Fruit fly (Drosophila melanogaster) whole organism, wandering third instar larva: ENCODE results near the gene Men.

Experiments used
- Abd-B ChIP-seq: fragments of >200 bp; optimal IDR thresholded peaks from 2 replicates; lab custom pipeline; 2017; ENCODE audit warnings: missing biosample characterization, missing genetic modification characterization
- CG32264 ChIP-seq: fragments of 200-800 bp; sonication (Bioruptor generic); optimal IDR thresholded peaks from 2 replicates; lab custom pipeline; 2016; ENCODE audit warnings: missing biosample characterization, missing genetic modification characterization
- CrebA ChIP-seq: fragments of 200-800 bp; sonication (Bioruptor generic); optimal IDR thresholded peaks from 2 replicates; lab custom pipeline; 2016; ENCODE audit warnings: missing biosample characterization, mild to moderate bottlenecking, missing genetic modification characterization, borderline replicate concordance
- Dfd ChIP-seq: fragments of >200 bp; optimal IDR thresholded peaks from 2 replicates; lab custom pipeline; 2017; ENCODE audit warnings: missing biosample characterization, missing genetic modification characterization
- HLH106 ChIP-seq: fragments of 200-800 bp; optimal IDR thresholded peaks from 3 replicates; lab custom pipeline; 2019; ENCODE audit warnings: missing biosample characterization, mild to moderate bottlenecking, missing genetic modification characterization, moderate library complexity
- Hr78 ChIP-seq: fragments of >200 bp; optimal IDR thresholded peaks from 2 replicates; lab custom pipeline; 2017; ENCODE audit warnings: missing biosample characterization, missing genetic modification characterization
- N ChIP-seq: fragments of >200 bp; optimal IDR thresholded peaks from 2 replicates; lab custom pipeline; 2018; ENCODE audit warnings: missing biosample characterization, missing external identifiers, missing genetic modification characterization
- brk ChIP-seq: fragments of 200-800 bp; sonication (Bioruptor generic); optimal IDR thresholded peaks from 2 replicates; lab custom pipeline; 2016; ENCODE audit warnings: missing biosample characterization, mild to moderate bottlenecking, missing genetic modification characterization
- dl ChIP-seq, 2 experiments: fragments of 175-275, 200-275 bp in 1 of 2; fragments of 200-275 bp in 1 of 2; sonication (Bioruptor generic); optimal IDR thresholded peaks; lab custom pipeline; 2018; ENCODE audit warnings: mild to moderate bottlenecking in 2 of 2, missing biosample characterization in 2 of 2, missing genetic modification characterization in 2 of 2, moderate library complexity in 2 of 2; ENCODE audit not compliant: partially characterized antibody in 2 of 2, insufficient read depth in 1 of 2
- dsf ChIP-seq: sonication (Bioruptor generic); optimal IDR thresholded peaks from 2 replicates; lab custom pipeline; 2016; ENCODE audit warnings: missing biosample characterization, missing genetic modification characterization, borderline replicate concordance
- h ChIP-seq: fragments of 200-800 bp; sonication (Bioruptor generic); optimal IDR thresholded peaks from 3 replicates; lab custom pipeline; 2016; ENCODE audit warnings: missing biosample characterization, mild to moderate bottlenecking, missing genetic modification characterization
- psq ChIP-seq: fragments of 200-800 bp; sonication (Bioruptor generic); optimal IDR thresholded peaks from 3 replicates; lab custom pipeline; 2017; ENCODE audit warnings: missing biosample characterization, mild to moderate bottlenecking, missing genetic modification characterization, moderate library complexity
- sage ChIP-seq: fragments of 200-800 bp; sonication (Bioruptor generic); optimal IDR thresholded peaks from 2 replicates; lab custom pipeline; 2016; ENCODE audit warnings: missing biosample characterization, mild to moderate bottlenecking, missing genetic modification characterization
- usp ChIP-seq: fragments of >200 bp; optimal IDR thresholded peaks from 2 replicates; lab custom pipeline; 2017; ENCODE audit warnings: missing biosample characterization, missing genetic modification characterization

- no peak for TF ChIP-seq Hr78 (GFP tag; lab: Kevin White, UChicago)
- no peak for TF ChIP-seq CrebA
- no peak for TF ChIP-seq h (GFP tag; lab: Kevin White, UChicago)
- TF ChIP-seq N = no peak
- TF ChIP-seq dl (GFP tag; optimal IDR thresholded peaks at IDR 0.05; lab: Kevin White, UChicago; ENCODE audit: insufficient read depth in 1 of 2, partially characterized antibody in 2 of 2) = no peak
- TF ChIP-seq Dfd (GFP tag; lab: Kevin White, UChicago) = no peak
- no peak for TF ChIP-seq Abd-B
- TF ChIP-seq dsf (GFP tag; lab: Kevin White, UChicago) = no peak
- TF ChIP-seq CG32264 (GFP tag; lab: Kevin White, UChicago) = no peak
- no peak for TF ChIP-seq sage (GFP tag; lab: Kevin White, UChicago)
- no peak for TF ChIP-seq usp (GFP tag; lab: Kevin White, UChicago)
- TF ChIP-seq HLH106 = no peak
- TF ChIP-seq psq (GFP tag; lab: Kevin White, UChicago) = no peak
- no peak for TF ChIP-seq brk (GFP tag; lab: Kevin White, UChicago)
Observed at dm6 chr3R:12701994-12702494, 20.2 kb downstream of the Men start.
